Worm (Caenorhabditis elegans): Measurements from ENCODE around the gene acr-18.

acr-18 gene

DNA sequence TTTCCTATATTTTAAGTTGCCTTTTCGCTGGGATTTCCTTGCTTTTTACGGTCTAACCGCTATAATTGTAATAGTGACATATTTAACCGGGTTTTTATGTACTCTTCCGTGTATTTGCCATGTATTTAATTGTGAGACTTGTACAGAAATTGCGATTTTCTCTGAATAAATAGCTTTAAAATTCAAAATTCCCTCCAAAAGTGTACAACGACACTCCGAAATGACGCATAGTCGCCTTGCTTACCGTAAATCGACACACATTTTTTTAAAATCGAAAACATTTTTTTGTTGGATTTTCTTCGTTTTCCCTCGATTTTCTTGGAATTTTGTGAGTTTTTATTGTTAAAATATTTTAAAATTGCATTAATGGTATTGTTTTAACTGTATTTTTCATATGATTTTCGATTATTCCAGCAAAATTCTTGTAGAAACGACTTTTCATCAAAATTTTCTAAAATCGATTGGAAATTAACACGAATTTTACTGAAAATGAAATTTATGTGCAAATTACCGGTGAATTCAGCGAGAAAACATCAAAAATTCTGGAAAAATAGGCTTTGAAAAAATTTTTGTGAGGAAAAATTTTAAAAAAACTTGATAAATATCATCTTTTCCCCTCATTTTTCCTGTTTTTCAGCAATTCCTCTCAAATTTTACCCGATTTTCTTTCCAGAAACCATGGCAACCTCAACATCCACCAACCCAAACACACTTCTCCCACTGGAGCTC lies 10.9 kb upstream of the acr-18 start, which contains the start of gene lsm-5 (continued):
- TF ChIP-seq nhr-10 (tag; optimal IDR thresholded peaks at IDR 0.05) (no peak), ZK546.5 (tag; optimal IDR thresholded peaks at IDR 0.05) (no peak), crh-2 (tag; optimal IDR thresholded peaks at IDR 0.05) (peak; percentile 61), nhr-12 (tag; optimal IDR thresholded peaks at IDR 0.05) (no peak), mdl-1 (tag; optimal IDR thresholded peaks at IDR 0.05) (no peak), mab-5 (tag; optimal IDR thresholded peaks at IDR 0.05) (no peak), lsy-2 (tag; optimal IDR thresholded peaks at IDR 0.05) (peak in 1 of 2 experiments; percentile 80), nhr-129 (tag; optimal IDR thresholded peaks at IDR 0.05) (peak; percentile 77), nhr-23 (tag; optimal IDR thresholded peaks at IDR 0.05) (no peak), nhr-25 (tag; optimal IDR thresholded peaks at IDR 0.05) (peak; percentile 40), lin-39 (tag; optimal IDR thresholded peaks at IDR 0.05) (no peak), sma-3 (GFP tag; optimal IDR thresholded peaks at IDR 0.05) (peak; percentile 39), F13H6.1 (tag; optimal IDR thresholded peaks at IDR 0.05) (peak; percentile 37), ztf-1 (GFP tag; conservative IDR thresholded peaks at IDR 0.05) (no peak), alr-1 (tag; optimal IDR thresholded peaks at IDR 0.05) (no peak), gmeb-1 (tag; optimal IDR thresholded peaks at IDR 0.05) (peak; percentile 93), zag-1 (tag; optimal IDR thresholded peaks at IDR 0.05) (no peak), ztf-11 (tag; optimal IDR thresholded peaks at IDR 0.05) (no peak), aly-2 (tag; optimal IDR thresholded peaks at IDR 0.05) (no peak), lin-11 (tag; optimal IDR thresholded peaks at IDR 0.05) (no peak), nhr-11 (tag; optimal IDR thresholded peaks at IDR 0.05) (no peak), skn-1 (tag; optimal IDR thresholded peaks at IDR 0.05) (no peak), ceh-16 (tag; optimal IDR thresholded peaks at IDR 0.05) (peak; percentile 25)

DNA sequence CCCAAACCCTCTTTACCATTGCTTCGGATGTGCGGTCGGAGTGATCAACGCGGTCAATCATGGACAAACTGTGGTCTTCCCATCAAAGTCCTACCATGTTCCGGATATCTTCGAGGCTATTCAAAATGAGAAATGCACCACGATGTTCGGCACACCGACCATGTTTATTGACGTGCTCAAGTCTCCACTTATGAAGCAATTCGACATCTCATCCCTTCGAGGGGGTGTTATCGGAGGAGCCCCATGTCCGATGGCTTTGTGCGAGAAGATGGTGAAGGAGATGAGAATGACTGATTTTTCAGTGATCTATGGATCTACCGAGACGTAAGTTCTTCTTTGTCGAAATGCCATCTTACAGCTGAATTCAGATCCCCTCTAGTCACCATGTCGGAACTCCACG lies 9.4 kb upstream of the acr-18 start:
- peak; percentile 69 for TF ChIP-seq ama-1 (optimal IDR thresholded peaks at IDR 0.05)
- no peak for TF ChIP-seq aly-2 (tag; optimal IDR thresholded peaks at IDR 0.05)
- no peak for TF ChIP-seq nhr-12 (tag; optimal IDR thresholded peaks at IDR 0.05)
- no peak for TF ChIP-seq unc-39 (tag; optimal IDR thresholded peaks at IDR 0.05)

DNA sequence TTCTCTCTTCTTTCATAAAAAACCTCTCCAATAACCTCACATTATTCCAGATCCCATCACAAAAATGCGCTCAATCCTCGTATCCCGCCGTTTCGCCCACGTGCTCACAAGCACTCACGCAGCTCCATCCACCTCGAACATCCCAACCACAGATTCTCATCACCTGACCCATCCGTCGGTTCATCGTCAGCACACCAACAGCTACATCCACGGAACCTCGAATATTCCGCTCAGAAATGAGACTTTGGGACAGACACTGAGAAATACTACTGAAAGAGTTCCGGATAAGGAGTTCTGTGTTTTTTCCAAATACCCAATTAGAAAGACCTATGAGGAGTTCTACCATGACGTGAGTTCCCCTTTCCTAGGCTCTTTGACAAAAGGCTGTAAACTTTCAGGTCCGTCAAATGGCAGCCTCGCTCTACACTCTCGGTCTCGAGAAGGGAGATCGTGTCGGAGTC lies 8.4 kb upstream of the acr-18 start, which contains the start of gene acs-2:
acs-2 (plus strand) TSS at position 51 of the 461 bp plus-strand sequence.
- TF ChIP-seq unc-39 (tag; optimal IDR thresholded peaks at IDR 0.05) (no peak), ztf-11 (tag; optimal IDR thresholded peaks at IDR 0.05) (no peak), nhr-10 (tag; optimal IDR thresholded peaks at IDR 0.05) (no peak), unc-62 (GFP tag; optimal IDR thresholded peaks at IDR 0.05) (no peak), mab-5 (tag; optimal IDR thresholded peaks at IDR 0.05) (no peak), nhr-11 (tag; optimal IDR thresholded peaks at IDR 0.05) (no peak), mdl-1 (tag; optimal IDR thresholded peaks at IDR 0.05) (no peak), nhr-129 (tag; optimal IDR thresholded peaks at IDR 0.05) (no peak), ama-1 (optimal IDR thresholded peaks at IDR 0.05) (no peak), mbf-1 (tag; optimal IDR thresholded peaks at IDR 0.05) (no peak), lin-39 (tag; optimal IDR thresholded peaks at IDR 0.05) (no peak), sma-9 (GFP tag; optimal IDR thresholded peaks at IDR 0.05) (no peak), sma-9 (tag; optimal IDR thresholded peaks at IDR 0.05) (no peak), nhr-6 (tag; optimal IDR thresholded peaks at IDR 0.05) (no peak)

DNA sequence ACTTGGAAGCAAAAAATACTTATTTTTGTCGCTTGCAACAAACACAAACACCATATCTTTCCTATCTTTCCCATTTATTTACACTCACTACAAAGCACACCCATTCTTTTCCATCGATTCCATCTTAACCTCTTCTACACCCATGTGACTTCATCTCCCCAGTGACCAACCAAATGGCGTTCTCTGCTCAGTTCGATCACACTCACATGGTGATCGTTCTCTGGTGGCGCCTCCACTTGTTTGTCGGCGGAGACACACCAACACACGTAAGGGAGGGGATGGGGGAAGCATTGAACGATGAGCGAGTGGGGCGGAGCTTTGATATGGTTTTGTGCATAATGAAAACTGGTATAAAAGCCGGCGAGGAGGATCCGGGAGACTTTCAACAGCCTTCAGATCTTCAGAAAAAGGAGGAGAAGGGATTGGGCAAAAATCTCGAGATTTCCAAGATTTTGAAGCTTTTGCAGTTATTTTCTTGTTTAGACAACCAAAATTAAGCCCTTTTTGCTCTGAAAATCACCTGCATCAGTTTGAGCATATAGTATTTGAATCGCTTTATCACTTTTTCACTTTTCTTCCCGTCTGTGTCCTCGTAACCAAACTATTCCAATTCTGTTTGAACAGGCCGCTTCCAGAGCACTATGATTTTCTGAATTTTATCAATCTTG lies 7.7 kb upstream of the acr-18 start:
- no peak for TF ChIP-seq elt-3 (tag; optimal IDR thresholded peaks at IDR 0.05)
- peak; percentile 95 for TF ChIP-seq ama-1 (optimal IDR thresholded peaks at IDR 0.05)
- TF ChIP-seq nhr-129 (tag; optimal IDR thresholded peaks at IDR 0.05): peak; percentile 97
- peak; percentile 70 for TF ChIP-seq gmeb-1 (tag; optimal IDR thresholded peaks at IDR 0.05)
- TF ChIP-seq lsy-2 (tag; optimal IDR thresholded peaks at IDR 0.05): peak in 1 of 2 experiments; percentile 84
- TF ChIP-seq lin-13 (GFP tag; optimal IDR thresholded peaks at IDR 0.05): peak; percentile 25
- TF ChIP-seq Y55F3AM.14 (GFP tag; optimal IDR thresholded peaks at IDR 0.05): no peak
- TF ChIP-seq sma-9 (GFP tag; optimal IDR thresholded peaks at IDR 0.05): peak; percentile 94
- TF ChIP-seq sma-9 (tag; optimal IDR thresholded peaks at IDR 0.05): no peak
- TF ChIP-seq unc-62 (GFP tag; optimal IDR thresholded peaks at IDR 0.05): no peak
- TF ChIP-seq lin-11 (tag; optimal IDR thresholded peaks at IDR 0.05): peak; percentile 57
- peak; percentile 40 for TF ChIP-seq blmp-1 (tag; optimal IDR thresholded peaks at IDR 0.05; ENCODE audit: insufficient read depth)
- peak; percentile 42 for TF ChIP-seq ztf-4 (tag; optimal IDR thresholded peaks at IDR 0.05)
- TF ChIP-seq sem-4 (tag; optimal IDR thresholded peaks at IDR 0.05): peak; percentile 73
- no peak for TF ChIP-seq nhr-23 (tag; optimal IDR thresholded peaks at IDR 0.05)
- TF ChIP-seq ceh-16 (tag; optimal IDR thresholded peaks at IDR 0.05): peak; percentile 68
- TF ChIP-seq alr-1 (tag; optimal IDR thresholded peaks at IDR 0.05): no peak
- TF ChIP-seq dmd-4 (tag; optimal IDR thresholded peaks at IDR 0.05): no peak
- peak; percentile 50 for TF ChIP-seq sma-3 (GFP tag; optimal IDR thresholded peaks at IDR 0.05)
- no peak for TF ChIP-seq nhr-237 (tag; optimal IDR thresholded peaks at IDR 0.05)
- peak; percentile 29 for TF ChIP-seq nhr-6 (tag; optimal IDR thresholded peaks at IDR 0.05)
- peak; percentile 70 for TF ChIP-seq nhr-25 (tag; optimal IDR thresholded peaks at IDR 0.05)
- no peak for TF ChIP-seq ZK546.5 (tag; optimal IDR thresholded peaks at IDR 0.05)
- no peak for TF ChIP-seq egl-27 (tag; optimal IDR thresholded peaks at IDR 0.05)
- TF ChIP-seq mbf-1 (tag; optimal IDR thresholded peaks at IDR 0.05): no peak
- TF ChIP-seq unc-39 (tag; optimal IDR thresholded peaks at IDR 0.05): no peak
- peak; percentile 6 for TF ChIP-seq unc-55 (GFP tag; optimal IDR thresholded peaks at IDR 0.05)
- TF ChIP-seq aly-2 (tag; optimal IDR thresholded peaks at IDR 0.05): no peak
- TF ChIP-seq nhr-21 (tag; optimal IDR thresholded peaks at IDR 0.05): peak; percentile 94
- TF ChIP-seq ceh-82 (tag; optimal IDR thresholded peaks at IDR 0.05): no peak
- TF ChIP-seq mab-5 (tag; optimal IDR thresholded peaks at IDR 0.05): peak; percentile 76
